Worm (Caenorhabditis elegans): Measurements from ENCODE around the gene C05D9.3.

C05D9.3 gene

ce11 chrX:1089676-1090075 is 22.0 kb upstream of the C05D9.3 start:
- no peak for TF ChIP-seq mml-1 (tag; optimal IDR thresholded peaks at IDR 0.05)
- TF ChIP-seq egl-5 (tag; optimal IDR thresholded peaks at IDR 0.05), result no peak
- no peak for TF ChIP-seq ceh-82 (tag; optimal IDR thresholded peaks at IDR 0.05)
- TF ChIP-seq ZK546.5 (tag; optimal IDR thresholded peaks at IDR 0.05), result no peak
- TF ChIP-seq ceh-16 (tag; optimal IDR thresholded peaks at IDR 0.05), result no peak
- TF ChIP-seq lin-15B (tag; optimal IDR thresholded peaks at IDR 0.05), result no peak
- no peak for TF ChIP-seq egl-27 (tag; optimal IDR thresholded peaks at IDR 0.05)
- no peak for TF ChIP-seq unc-39 (tag; optimal IDR thresholded peaks at IDR 0.05)
- no peak for TF ChIP-seq nfya-1 (tag; optimal IDR thresholded peaks at IDR 0.05; ENCODE audit: insufficient read depth)

- TF ChIP-seq nhr-67 (tag; optimal IDR thresholded peaks at IDR 0.05), result no peak
- TF ChIP-seq mml-1 (tag; optimal IDR thresholded peaks at IDR 0.05), result no peak
- TF ChIP-seq ztf-4 (tag; optimal IDR thresholded peaks at IDR 0.05), result peak; percentile 67
- TF ChIP-seq skn-1 (tag; optimal IDR thresholded peaks at IDR 0.05), result peak; percentile 32
- TF ChIP-seq egl-27 (tag; optimal IDR thresholded peaks at IDR 0.05), result peak; percentile 89
- TF ChIP-seq jun-1 (tag; optimal IDR thresholded peaks at IDR 0.05), result peak; percentile 92
- TF ChIP-seq fos-1 (tag; optimal IDR thresholded peaks at IDR 0.05), result peak; percentile 65
- TF ChIP-seq hmg-11 (tag; optimal IDR thresholded peaks at IDR 0.05), result peak; percentile 99
- peak; percentile 80 for TF ChIP-seq nhr-11 (tag; optimal IDR thresholded peaks at IDR 0.05)
- TF ChIP-seq ceh-82 (tag; optimal IDR thresholded peaks at IDR 0.05), result peak; percentile 77
- peak; percentile 96 for TF ChIP-seq nfya-1 (tag; optimal IDR thresholded peaks at IDR 0.05; ENCODE audit: insufficient read depth)
- peak; percentile 83 for TF ChIP-seq nhr-23 (tag; optimal IDR thresholded peaks at IDR 0.05)
- TF ChIP-seq ceh-9 (tag; optimal IDR thresholded peaks at IDR 0.05), result no peak
- TF ChIP-seq lin-39 (tag; optimal IDR thresholded peaks at IDR 0.05), result peak; percentile 89
- TF ChIP-seq mdl-1 (tag; optimal IDR thresholded peaks at IDR 0.05), result peak; percentile 93
- TF ChIP-seq eor-1 (tag; optimal IDR thresholded peaks at IDR 0.05), result no peak
- no peak for TF ChIP-seq aly-2 (tag; optimal IDR thresholded peaks at IDR 0.05)
- no peak for TF ChIP-seq daf-12 (tag; optimal IDR thresholded peaks at IDR 0.05)
- peak in 1 of 3 experiments; percentile 30 for TF ChIP-seq elt-3 (tag; optimal IDR thresholded peaks at IDR 0.05)
- TF ChIP-seq ceh-28 (tag; optimal IDR thresholded peaks at IDR 0.05), result peak; percentile 83
- peak; percentile 34 for TF ChIP-seq lsy-12 (tag; optimal IDR thresholded peaks at IDR 0.05)
- peak; percentile 65 for TF ChIP-seq lin-15B (tag; optimal IDR thresholded peaks at IDR 0.05)
- no peak for TF ChIP-seq nhr-12 (tag; optimal IDR thresholded peaks at IDR 0.05)
- TF ChIP-seq ZK546.5 (tag; optimal IDR thresholded peaks at IDR 0.05), result no peak
- TF ChIP-seq ama-1 (optimal IDR thresholded peaks at IDR 0.05), result peak; percentile 72
- TF ChIP-seq fkh-2 (tag; optimal IDR thresholded peaks at IDR 0.05), result peak; percentile 90
- peak; percentile 93 for TF ChIP-seq nhr-25 (tag; optimal IDR thresholded peaks at IDR 0.05)
- TF ChIP-seq pqm-1 (tag; optimal IDR thresholded peaks at IDR 0.05), result peak; percentile 90
- peak; percentile 99 for TF ChIP-seq unc-62 (GFP tag; optimal IDR thresholded peaks at IDR 0.05)
- no peak for TF ChIP-seq nhr-237 (tag; optimal IDR thresholded peaks at IDR 0.05)
- peak; percentile 98 for TF ChIP-seq egl-5 (tag; optimal IDR thresholded peaks at IDR 0.05)
- TF ChIP-seq ceh-16 (tag; optimal IDR thresholded peaks at IDR 0.05), result no peak
- TF ChIP-seq sea-2 (GFP tag; optimal IDR thresholded peaks at IDR 0.05), result no peak
- peak; percentile 21 for TF ChIP-seq zag-1 (tag; optimal IDR thresholded peaks at IDR 0.05)
- TF ChIP-seq nhr-76 (tag; optimal IDR thresholded peaks at IDR 0.05), result no peak
- TF ChIP-seq nhr-28 (tag; optimal IDR thresholded peaks at IDR 0.05), result no peak
- peak; percentile 88 for TF ChIP-seq nhr-43 (tag; optimal IDR thresholded peaks at IDR 0.05; ENCODE audit: poor library complexity, severe bottlenecking)
- peak; percentile 58 for TF ChIP-seq R02D3.7 (tag; optimal IDR thresholded peaks at IDR 0.05)
- TF ChIP-seq tbx-2 (tag; optimal IDR thresholded peaks at IDR 0.05), result peak; percentile 72
- peak; percentile 79 for TF ChIP-seq fkh-10 (GFP tag; optimal IDR thresholded peaks at IDR 0.05)
- peak; percentile 84 for TF ChIP-seq snpc-4 (tag; optimal IDR thresholded peaks at IDR 0.05)
- TF ChIP-seq elt-1 (tag; optimal IDR thresholded peaks at IDR 0.05), result peak; percentile 81
- TF ChIP-seq elt-2 (tag; optimal IDR thresholded peaks at IDR 0.05), result peak; percentile 80
- TF ChIP-seq ztf-11 (tag; optimal IDR thresholded peaks at IDR 0.05), result no peak
- peak; percentile 23 for TF ChIP-seq nhr-77 (tag; optimal IDR thresholded peaks at IDR 0.05)
- peak; percentile 99 for TF ChIP-seq pha-4 (tag; optimal IDR thresholded peaks at IDR 0.05)
- TF ChIP-seq unc-39 (tag; optimal IDR thresholded peaks at IDR 0.05), result no peak
These were observed 18.5 kb upstream of the C05D9.3 start for ce11 chrX:1093154-1093553.
